Worm (Caenorhabditis elegans) whole organism, mixed stage, embryonic: ENCODE data around the gene str-43.

Experiments
- blmp-1 ChIP-seq: fragments of 150-350 bp; optimal IDR thresholded peaks from 2 replicates; lab custom pipeline; 2014; ENCODE audit warnings: missing biosample characterization, missing genetic modification characterization
- ceh-39 ChIP-seq: fragments of 150-350 bp; optimal IDR thresholded peaks from 2 replicates; lab custom pipeline; 2014; ENCODE audit warnings: missing biosample characterization, missing genetic modification characterization
- ceh-43 ChIP-seq: fragments of 200-800 bp; sonication (Bioruptor generic); optimal IDR thresholded peaks from 2 replicates; lab custom pipeline; 2018; ENCODE audit warnings: mild to moderate bottlenecking, missing genetic modification characterization, moderate library complexity, missing compliant biosample characterization
- ceh-83 ChIP-seq: fragments of 200-800 bp; sonication (Bioruptor generic); optimal IDR thresholded peaks from 2 replicates; lab custom pipeline; 2018; ENCODE audit warnings: mild to moderate bottlenecking, missing genetic modification characterization, missing compliant biosample characterization
- ces-1 ChIP-seq: fragments of 150-350 bp; optimal IDR thresholded peaks from 2 replicates; lab custom pipeline; 2014; ENCODE audit warnings: missing biosample characterization, missing genetic modification reagents, missing genetic modification characterization
- cnd-1 ChIP-seq: fragments of 200-800 bp; sonication (Bioruptor generic); optimal IDR thresholded peaks from 2 replicates; lab custom pipeline; 2018; ENCODE audit warnings: mild to moderate bottlenecking, missing genetic modification characterization, missing compliant biosample characterization
- drap-1 ChIP-seq: fragments of 200-800 bp; sonication (Bioruptor generic); optimal IDR thresholded peaks from 3 replicates; lab custom pipeline; 2018; ENCODE audit warnings: mild to moderate bottlenecking, missing genetic modification characterization, missing compliant biosample characterization
- elt-1 ChIP-seq: sonication (generic microtip); optimal IDR thresholded peaks from 2 replicates; lab custom pipeline; 2017; ENCODE audit warnings: missing genetic modification characterization, mild to moderate bottlenecking, missing compliant biosample characterization, antibody characterized with exemption, moderate library complexity, borderline replicate concordance; ENCODE audit not compliant: insufficient read depth
- elt-3 ChIP-seq: fragments of 150-350 bp; optimal IDR thresholded peaks from 2 replicates; lab custom pipeline; 2014; ENCODE audit warnings: missing biosample characterization, missing genetic modification characterization
- flh-1 ChIP-seq: fragments of 200-800 bp; sonication (Bioruptor generic); optimal IDR thresholded peaks from 2 replicates; lab custom pipeline; 2018; ENCODE audit warnings: mild to moderate bottlenecking, missing genetic modification characterization, moderate library complexity, missing compliant biosample characterization
- ham-2 ChIP-seq: fragments of 200-800 bp; sonication (Bioruptor generic); optimal IDR thresholded peaks from 2 replicates; lab custom pipeline; 2018; ENCODE audit warnings: mild to moderate bottlenecking, missing genetic modification characterization, missing compliant biosample characterization
- hlh-1 ChIP-seq: fragments of 150-350 bp; optimal IDR thresholded peaks from 2 replicates; lab custom pipeline; 2014; ENCODE audit warnings: missing biosample characterization, missing genetic modification reagents, missing genetic modification characterization
- lin-13 ChIP-seq: fragments of 150-350 bp; optimal IDR thresholded peaks from 2 replicates; lab custom pipeline; 2014; ENCODE audit warnings: missing biosample characterization, missing genetic modification characterization
- lin-32 ChIP-seq: fragments of 200-800 bp; sonication (Bioruptor generic); optimal IDR thresholded peaks from 2 replicates; lab custom pipeline; 2018; ENCODE audit warnings: mild to moderate bottlenecking, missing genetic modification characterization, missing compliant biosample characterization
- lsy-2 ChIP-seq: fragments of 150-350 bp; optimal IDR thresholded peaks from 2 replicates; lab custom pipeline; 2014; ENCODE audit warnings: missing biosample characterization, missing genetic modification characterization
- mab-5 ChIP-seq: fragments of 150-350 bp; optimal IDR thresholded peaks from 2 replicates; lab custom pipeline; 2014; ENCODE audit warnings: missing biosample characterization, missing genetic modification characterization
- mep-1 ChIP-seq: fragments of 150-350 bp; optimal IDR thresholded peaks from 2 replicates; lab custom pipeline; 2017; ENCODE audit warnings: missing biosample characterization, missing genetic modification reagents, missing genetic modification characterization, inconsistent platforms
- mls-2 ChIP-seq: sonication (generic microtip); optimal IDR thresholded peaks from 2 replicates; lab custom pipeline; 2016; ENCODE audit warnings: mild to moderate bottlenecking, missing genetic modification characterization, moderate library complexity, missing compliant biosample characterization
- nhr-12 ChIP-seq: fragments of 150-350 bp; optimal IDR thresholded peaks from 2 replicates; lab custom pipeline; 2014; ENCODE audit warnings: missing biosample characterization, missing genetic modification characterization
- nhr-2 ChIP-seq: fragments of 150-350 bp; optimal IDR thresholded peaks from 2 replicates; lab custom pipeline; 2014; ENCODE audit warnings: missing biosample characterization, missing genetic modification characterization
- nhr-28 ChIP-seq: fragments of 150-350 bp; optimal IDR thresholded peaks from 2 replicates; lab custom pipeline; 2014; ENCODE audit warnings: missing biosample characterization, missing genetic modification characterization
- nhr-76 ChIP-seq: sonication (generic microtip); optimal IDR thresholded peaks from 2 replicates; lab custom pipeline; 2017; ENCODE audit warnings: missing biosample characterization, missing genetic modification characterization
- pha-4 ChIP-seq: fragments of 150-350 bp; optimal IDR thresholded peaks from 2 replicates; lab custom pipeline; 2018; ENCODE audit warnings: missing biosample characterization, missing genetic modification reagents, missing genetic modification characterization
- sem-2 ChIP-seq: fragments of 200-800 bp; sonication (Bioruptor generic); optimal IDR thresholded peaks from 2 replicates; lab custom pipeline; 2018; ENCODE audit warnings: mild to moderate bottlenecking, missing genetic modification characterization, missing compliant biosample characterization
- sptf-1 ChIP-seq: sonication (generic microtip); optimal IDR thresholded peaks from 2 replicates; lab custom pipeline; 2017; ENCODE audit warnings: mild to moderate bottlenecking, missing genetic modification characterization, moderate library complexity, missing compliant biosample characterization
- tbx-8 ChIP-seq: fragments of 200-800 bp; sonication (Bioruptor generic); optimal IDR thresholded peaks from 2 replicates; lab custom pipeline; 2018; ENCODE audit warnings: mild to moderate bottlenecking, missing genetic modification characterization, moderate library complexity, missing compliant biosample characterization
- unc-39 ChIP-seq: fragments of 150-350 bp; optimal IDR thresholded peaks from 2 replicates; lab custom pipeline; 2014; ENCODE audit warnings: missing biosample characterization, missing genetic modification characterization
- unc-62 ChIP-seq: fragments of 150-350 bp; optimal IDR thresholded peaks from 2 replicates; lab custom pipeline; 2014; ENCODE audit warnings: missing biosample characterization, missing genetic modification reagents, missing genetic modification characterization
- ztf-11 ChIP-seq: fragments of 150-350 bp; optimal IDR thresholded peaks from 2 replicates; lab custom pipeline; 2014; ENCODE audit warnings: missing biosample characterization, missing genetic modification characterization

Gene str-43

ce11 chrV:15721888-15722287 lies 30.1 kb downstream of the str-43 start, which contains the start of gene srh-140:
TSS of gene srh-140 (plus strand) at chrV:15722188.
- no peak for TF ChIP-seq pha-4 (tag; lab: Kevin White, UChicago)
- TF ChIP-seq lin-13 (tag; lab: Kevin White, UChicago) = no peak
- no peak for TF ChIP-seq lin-32
- TF ChIP-seq ceh-83 (GFP tag; lab: Kevin White, UChicago) = no peak
- no peak for TF ChIP-seq ham-2 (GFP tag; lab: Kevin White, UChicago)
- no peak for TF ChIP-seq mab-5 (tag; lab: Kevin White, UChicago)
- TF ChIP-seq flh-1 (GFP tag; lab: Kevin White, UChicago) = no peak
- no peak for TF ChIP-seq elt-3 (tag; lab: Kevin White, UChicago)

- TF ChIP-seq sptf-1 (no peak), ces-1 (GFP tag; lab: Kevin White, UChicago) (no peak), mls-2 (tag; lab: Kevin White, UChicago) (no peak), lsy-2 (tag; lab: Kevin White, UChicago) (no peak), elt-1 (tag; lab: Kevin White, UChicago) (no peak), cnd-1 (tag; lab: Kevin White, UChicago) (no peak), hlh-1 (tag; lab: Kevin White, UChicago) (no peak)
Measured at ce11 chrV:15721431-15721830, 30.5 kb downstream of the str-43 start.

- no peak for TF ChIP-seq lsy-2 (tag; lab: Kevin White, UChicago)
- no peak for TF ChIP-seq sem-2 (GFP tag; lab: Kevin White, UChicago)
- TF ChIP-seq pha-4 (tag; lab: Kevin White, UChicago) = no peak
- no peak for TF ChIP-seq mep-1 (tag; lab: Kevin White, UChicago)
- TF ChIP-seq elt-3 (tag; lab: Kevin White, UChicago) = no peak
- TF ChIP-seq nhr-2 (tag; lab: Kevin White, UChicago) = no peak
Measured at ce11 chrV:15719570-15719969, 32.4 kb downstream of the str-43 start, which contains the start of gene Y6E2A.7. TSS of gene Y6E2A.7 (plus strand) at chrV:15719870.

ce11 chrV:15718562-15718961 lies 33.4 kb downstream of the str-43 start, which contains the start of gene Y6E2A.5:
TSS of gene Y6E2A.5 (minus strand) at chrV:15718662.
- TF ChIP-seq lin-32 = no peak

- TF ChIP-seq ceh-83 (GFP tag; lab: Kevin White, UChicago) = no peak
- no peak for TF ChIP-seq cnd-1 (tag; lab: Kevin White, UChicago)
Measured at ce11 chrV:15716679-15717078, 35.3 kb downstream of the str-43 start, which contains the start of gene Y6E2A.4. TSS of gene Y6E2A.4 (minus strand) at chrV:15716779.

ce11 chrV:15715636-15716035 lies 36.3 kb downstream of the str-43 start:
- no peak for TF ChIP-seq ceh-83 (GFP tag; lab: Kevin White, UChicago)
- TF ChIP-seq elt-3 (tag; lab: Kevin White, UChicago) = no peak
- TF ChIP-seq elt-1 (tag; lab: Kevin White, UChicago) = no peak
- no peak for TF ChIP-seq drap-1
- no peak for TF ChIP-seq nhr-28
- no peak for TF ChIP-seq flh-1 (GFP tag; lab: Kevin White, UChicago)
- TF ChIP-seq unc-39 (tag; lab: Kevin White, UChicago) = no peak
- TF ChIP-seq mab-5 (tag; lab: Kevin White, UChicago) = no peak
- TF ChIP-seq hlh-1 (tag; lab: Kevin White, UChicago) = no peak
- no peak for TF ChIP-seq mls-2 (tag; lab: Kevin White, UChicago)
- no peak for TF ChIP-seq sem-2 (GFP tag; lab: Kevin White, UChicago)
- TF ChIP-seq nhr-76 = no peak
- TF ChIP-seq ces-1 (GFP tag; lab: Kevin White, UChicago) = no peak

- TF ChIP-seq elt-3 (tag; lab: Kevin White, UChicago) (no peak), tbx-8 (GFP tag; lab: Kevin White, UChicago) (no peak), lin-13 (tag; lab: Kevin White, UChicago) (no peak), unc-62 (GFP tag; lab: Kevin White, UChicago) (no peak), nhr-2 (tag; lab: Kevin White, UChicago) (no peak), mls-2 (tag; lab: Kevin White, UChicago) (no peak), hlh-1 (tag; lab: Kevin White, UChicago) (no peak), blmp-1 (tag; lab: Kevin White, UChicago) (no peak), lin-32 (no peak), nhr-12 (no peak), ceh-43 (no peak), elt-1 (tag; lab: Kevin White, UChicago) (no peak), drap-1 (no peak), ztf-11 (no peak), mep-1 (tag; lab: Kevin White, UChicago) (no peak), mab-5 (tag; lab: Kevin White, UChicago) (no peak), nhr-76 (no peak), nhr-28 (no peak), ceh-39 (tag; lab: Kevin White, UChicago) (no peak), cnd-1 (tag; lab: Kevin White, UChicago) (no peak)
Measured at ce11 chrV:15712385-15712784, 39.6 kb downstream of the str-43 start.
